Fruit fly (Drosophila melanogaster) whole organism, embryonic: ENCODE results near the gene Srr.

ENCODE experiments used
- Atf6 ChIP-seq: fragments of 200-800 bp; sonication (Bioruptor generic); IDR thresholded peaks from 2 replicates; pipeline ENCODE4 v1.3.6; 2022; ENCODE audit warnings: missing biosample characterization, missing genetic modification characterization
- CG10147 ChIP-seq: fragments of 200-800 bp; sonication (Bioruptor generic); optimal IDR thresholded peaks from 2 replicates; lab custom pipeline; 2019; ENCODE audit warnings: missing biosample characterization, mild to moderate bottlenecking, missing genetic modification characterization, moderate library complexity
- CG10565 ChIP-seq: fragments of 200-800 bp; sonication (Bioruptor generic); optimal IDR thresholded peaks from 3 replicates; lab custom pipeline; 2016; ENCODE audit warnings: missing biosample characterization, mild to moderate bottlenecking, missing genetic modification characterization
- CG12744 ChIP-seq: fragments of 200-800 bp; sonication (Bioruptor generic); optimal IDR thresholded peaks from 2 replicates; lab custom pipeline; 2016; ENCODE audit warnings: missing biosample characterization, missing genetic modification characterization
- CG13424 ChIP-seq: fragments of 200-800 bp; sonication (Bioruptor generic); optimal IDR thresholded peaks from 2 replicates; lab custom pipeline; 2019; ENCODE audit warnings: missing biosample characterization, mild to moderate bottlenecking, missing genetic modification characterization, moderate library complexity
- CG15479 ChIP-seq: fragments of 200-800 bp; sonication (Bioruptor generic); optimal IDR thresholded peaks from 3 replicates; lab custom pipeline; 2019; ENCODE audit warnings: missing biosample characterization, mild to moderate bottlenecking, missing genetic modification characterization, moderate library complexity
- CG1603 ChIP-seq: fragments of 200-800 bp; sonication (Bioruptor generic); optimal IDR thresholded peaks from 2 replicates; lab custom pipeline; 2019; ENCODE audit warnings: missing biosample characterization, mild to moderate bottlenecking, missing genetic modification characterization, moderate library complexity
- CG17186 ChIP-seq: fragments of 200-800 bp; sonication (Bioruptor generic); optimal IDR thresholded peaks from 3 replicates; lab custom pipeline; 2017; ENCODE audit warnings: missing biosample characterization, missing genetic modification reagents, missing genetic modification characterization
- CG17802 ChIP-seq: fragments of 200-800 bp; sonication (Bioruptor generic); optimal IDR thresholded peaks from 2 replicates; lab custom pipeline; 2018; ENCODE audit warnings: missing biosample characterization, mild to moderate bottlenecking, missing genetic modification characterization, moderate library complexity
- CG30403 ChIP-seq: fragments of 200-800 bp; sonication (Bioruptor generic); optimal IDR thresholded peaks from 3 replicates; lab custom pipeline; 2016; ENCODE audit warnings: missing biosample characterization, missing genetic modification characterization
- CG31365 ChIP-seq: fragments of 200-800 bp; sonication (Bioruptor generic); optimal IDR thresholded peaks from 2 replicates; lab custom pipeline; 2018; ENCODE audit warnings: missing biosample characterization, mild to moderate bottlenecking, missing genetic modification characterization
- CG31388 ChIP-seq: fragments of 200-800 bp; sonication (Bioruptor generic); optimal IDR thresholded peaks from 2 replicates; lab custom pipeline; 2016; ENCODE audit warnings: missing biosample characterization, missing genetic modification characterization
- CG3163 ChIP-seq: fragments of 200-800 bp; sonication (Bioruptor generic); optimal IDR thresholded peaks from 3 replicates; lab custom pipeline; 2016; ENCODE audit warnings: missing biosample characterization, missing genetic modification characterization
- CG4360 ChIP-seq: fragments of 200-800 bp; sonication (Bioruptor generic); IDR thresholded peaks from 2 replicates; pipeline ENCODE4 v1.3.6; 2022; ENCODE audit warnings: missing biosample characterization, missing genetic modification characterization
- CG4820 ChIP-seq: fragments of 200-800 bp; sonication (Bioruptor generic); optimal IDR thresholded peaks from 3 replicates; lab custom pipeline; 2016; ENCODE audit warnings: missing biosample characterization, missing genetic modification characterization
- CG6654 ChIP-seq: fragments of 200-800 bp; sonication (Bioruptor generic); optimal IDR thresholded peaks from 2 replicates; lab custom pipeline; 2017; ENCODE audit warnings: missing biosample characterization, mild to moderate bottlenecking, missing genetic modification characterization
- CG6683 ChIP-seq: fragments of 200-800 bp; sonication (Bioruptor generic); optimal IDR thresholded peaks from 2 replicates; lab custom pipeline; 2017; ENCODE audit warnings: missing biosample characterization, mild to moderate bottlenecking, missing genetic modification characterization, missing genetic modification reagents
- CG7928 ChIP-seq: fragments of 200-800 bp; sonication (Bioruptor generic); optimal IDR thresholded peaks from 2 replicates; lab custom pipeline; 2017; ENCODE audit warnings: missing biosample characterization, mild to moderate bottlenecking, missing genetic modification characterization
- CG8089 ChIP-seq: fragments of 200-800 bp; sonication (Bioruptor generic); optimal IDR thresholded peaks from 3 replicates; lab custom pipeline; 2016; ENCODE audit warnings: missing biosample characterization, missing genetic modification characterization
- CG8290 ChIP-seq, 3 experiments: fragments of 200-800 bp; sonication (Bioruptor generic); optimal IDR thresholded peaks; 2 replicates each; lab custom pipeline; 2016 to 2019; ENCODE audit warnings: missing biosample characterization in 3 of 3, missing genetic modification characterization in 3 of 3, mild to moderate bottlenecking in 2 of 3, moderate library complexity in 1 of 3
- CG9817 ChIP-seq: fragments of 200-800 bp; sonication (Bioruptor generic); optimal IDR thresholded peaks from 2 replicates; lab custom pipeline; 2018; ENCODE audit warnings: missing biosample characterization, mild to moderate bottlenecking, missing genetic modification characterization, moderate library complexity
- CoRest ChIP-seq: fragments of 200-800 bp; sonication (Bioruptor generic); optimal IDR thresholded peaks from 3 replicates; lab custom pipeline; 2018; ENCODE audit warnings: missing biosample characterization, mild to moderate bottlenecking, missing genetic modification characterization, moderate library complexity
- Doc3 ChIP-seq: fragments of 200-800 bp; sonication (Bioruptor generic); IDR thresholded peaks from 3 replicates; pipeline ENCODE4 v1.3.6; 2022; ENCODE audit warnings: missing biosample characterization, missing genetic modification characterization; ENCODE audit not compliant: partially characterized antibody
- Elba2 ChIP-seq: fragments of 200-800 bp; sonication (Bioruptor generic); optimal IDR thresholded peaks from 3 replicates; lab custom pipeline; 2016; ENCODE audit warnings: missing biosample characterization, missing genetic modification characterization
- Fer1 ChIP-seq: fragments of 200-800 bp; sonication (Bioruptor generic); optimal IDR thresholded peaks from 2 replicates; lab custom pipeline; 2017; ENCODE audit warnings: missing biosample characterization, mild to moderate bottlenecking, missing genetic modification characterization
- GATAe ChIP-seq: fragments of 200-800 bp; sonication (Bioruptor generic); conservative IDR thresholded peaks from 2 replicates; pipeline ENCODE4 v1.3.6; 2022; ENCODE audit warnings: missing biosample characterization, missing genetic modification characterization
- H2.0 ChIP-seq: fragments of 200-800 bp; sonication (Bioruptor generic); IDR thresholded peaks from 2 replicates; pipeline ENCODE4 v1.3.6; 2022; ENCODE audit warnings: missing biosample characterization, missing genetic modification characterization
- Hand ChIP-seq: fragments of 200-800 bp; sonication (Bioruptor generic); optimal IDR thresholded peaks from 2 replicates; lab custom pipeline; 2017; ENCODE audit warnings: mild to moderate bottlenecking, missing biosample characterization, missing genetic modification reagents, missing genetic modification characterization
- Hmr ChIP-seq: fragments of 200-800 bp; sonication (Bioruptor generic); optimal IDR thresholded peaks from 3 replicates; lab custom pipeline; 2017; ENCODE audit warnings: mild to moderate bottlenecking, missing biosample characterization, missing genetic modification reagents, missing genetic modification characterization
- MTF-1 ChIP-seq: fragments of 200-800 bp; sonication (Bioruptor generic); optimal IDR thresholded peaks from 2 replicates; lab custom pipeline; 2018; ENCODE audit warnings: missing biosample characterization, mild to moderate bottlenecking, missing genetic modification characterization, borderline replicate concordance
- Med ChIP-seq: fragments of 200-800 bp; sonication (Bioruptor generic); peaks from one replicate; lab custom pipeline; 2016; ENCODE audit warnings: missing biosample characterization, missing genetic modification characterization, mild to moderate bottlenecking, inconsistent platforms, moderate library complexity
- Neu2 ChIP-seq: fragments of 200-800 bp; sonication (Bioruptor generic); optimal IDR thresholded peaks from 3 replicates; lab custom pipeline; 2016; ENCODE audit warnings: missing biosample characterization, missing genetic modification characterization, borderline replicate concordance
- Ssrp ChIP-seq: fragments of 200-800 bp; sonication (Bioruptor generic); optimal IDR thresholded peaks from 2 replicates; lab custom pipeline; 2018; ENCODE audit warnings: missing biosample characterization, mild to moderate bottlenecking, missing genetic modification characterization, moderate library complexity
- ac ChIP-seq: fragments of 200-800 bp; sonication (Bioruptor generic); optimal IDR thresholded peaks from 3 replicates; lab custom pipeline; 2017; ENCODE audit warnings: missing biosample characterization, mild to moderate bottlenecking, missing genetic modification characterization
- bbx ChIP-seq: fragments of 200-800 bp; sonication (Bioruptor generic); IDR thresholded peaks from 2 replicates; pipeline ENCODE4 v1.3.6; 2022; ENCODE audit warnings: missing biosample characterization, missing genetic modification characterization; ENCODE audit not compliant: partially characterized antibody
- cas ChIP-seq: fragments of 200-800 bp; sonication (Bioruptor generic); IDR thresholded peaks from 2 replicates; pipeline ENCODE4 v1.3.6; 2022; ENCODE audit warnings: missing biosample characterization, missing genetic modification characterization
- corto ChIP-seq: fragments of 200-800 bp; sonication (Bioruptor generic); optimal IDR thresholded peaks from 2 replicates; lab custom pipeline; 2016; ENCODE audit warnings: missing biosample characterization, mild to moderate bottlenecking, missing genetic modification characterization, moderate library complexity
- da ChIP-seq: fragments of 200-800 bp; sonication (Bioruptor generic); optimal IDR thresholded peaks from 2 replicates; lab custom pipeline; 2016; ENCODE audit warnings: missing biosample characterization, missing genetic modification characterization
- danr ChIP-seq: fragments of 200-800 bp; sonication (Bioruptor generic); IDR thresholded peaks from 2 replicates; pipeline ENCODE4 v1.3.6; 2022; ENCODE audit warnings: missing biosample characterization, missing genetic modification characterization
- gt ChIP-seq: fragments of 200-800 bp; sonication (Bioruptor generic); IDR thresholded peaks from 2 replicates; pipeline ENCODE4 v1.3.6; 2022; ENCODE audit warnings: missing biosample characterization, missing genetic modification characterization
- kay ChIP-seq: fragments of 200-800 bp; sonication (Bioruptor generic); optimal IDR thresholded peaks from 2 replicates; lab custom pipeline; 2016; ENCODE audit warnings: missing biosample characterization, missing genetic modification characterization
- mam ChIP-seq: fragments of 200-800 bp; sonication (Bioruptor generic); optimal IDR thresholded peaks from 3 replicates; lab custom pipeline; 2016; ENCODE audit warnings: missing biosample characterization, missing genetic modification characterization
- onecut ChIP-seq: fragments of 200-800 bp; sonication (Bioruptor generic); IDR thresholded peaks from 2 replicates; pipeline ENCODE4 v1.3.6; 2022; ENCODE audit warnings: missing biosample characterization, missing genetic modification characterization
- otp ChIP-seq: fragments of 200-800 bp; sonication (Bioruptor generic); IDR thresholded peaks from 3 replicates; pipeline ENCODE4, ENCODE4 v1.3.6; 2022; ENCODE audit warnings: missing biosample characterization, missing genetic modification characterization
- scrt ChIP-seq: fragments of 200-800 bp; sonication (Bioruptor generic); optimal IDR thresholded peaks from 2 replicates; lab custom pipeline; 2018; ENCODE audit warnings: missing biosample characterization, mild to moderate bottlenecking, missing genetic modification characterization, moderate library complexity
- so ChIP-seq: fragments of 200-800 bp; sonication (Bioruptor generic); IDR thresholded peaks from 3 replicates; pipeline ENCODE4 v1.3.6; 2022; ENCODE audit warnings: missing biosample characterization, missing genetic modification characterization
- vvl ChIP-seq: fragments of 200-800 bp; sonication (Bioruptor generic); IDR thresholded peaks from 2 replicates; pipeline ENCODE4 v1.3.6; 2022; ENCODE audit warnings: missing biosample characterization, missing genetic modification characterization
- yki ChIP-seq: fragments of >200 bp; optimal IDR thresholded peaks from 3 replicates; lab custom pipeline; 2018
- zen2 ChIP-seq: fragments of 200-800 bp; sonication (Bioruptor generic); IDR thresholded peaks from 3 replicates; pipeline ENCODE4 v1.3.6; 2022; ENCODE audit warnings: missing biosample characterization, missing genetic modification characterization; ENCODE audit not compliant: partially characterized antibody

The Srr gene

dm6 chr3R:9393542-9394025 lies 28.4 kb downstream of the Srr start (continued):
- peak; percentile 74 for TF ChIP-seq onecut (GFP tag; lab: Robert Waterston, UW)
- TF ChIP-seq Hand (GFP tag; lab: Kevin White, UChicago): peak; percentile 19
- TF ChIP-seq CG4360 (GFP tag; lab: Robert Waterston, UW): peak; percentile 89
- TF ChIP-seq Doc3 (GFP tag; lab: Robert Waterston, UW): no peak
- peak; percentile 80 for TF ChIP-seq so (GFP tag; lab: Robert Waterston, UW)
- TF ChIP-seq Med: peak; percentile 84
- TF ChIP-seq CG4820: peak; percentile 58
- TF ChIP-seq Elba2 (GFP tag; lab: Kevin White, UChicago): no peak
- peak; percentile 71 for TF ChIP-seq CG13424 (tag; lab: Kevin White, UChicago)
- no peak for TF ChIP-seq CG31388 (GFP tag; lab: Kevin White, UChicago)
- no peak for TF ChIP-seq CG3163 (GFP tag; lab: Kevin White, UChicago)
- peak; percentile 34 for TF ChIP-seq CG17186 (GFP tag; lab: Kevin White, UChicago)
- no peak for TF ChIP-seq yki (lab: Kevin White, UChicago)
- peak; percentile 59 for TF ChIP-seq corto (GFP tag; lab: Kevin White, UChicago)
- TF ChIP-seq CoRest (tag; lab: Kevin White, UChicago): peak; percentile 76
- peak; percentile 42 for TF ChIP-seq CG6654 (GFP tag; lab: Kevin White, UChicago)
- no peak for TF ChIP-seq CG12744
- peak; percentile 67 for TF ChIP-seq Atf6 (GFP tag; lab: Robert Waterston, UW)
- no peak for TF ChIP-seq cas (GFP tag; lab: Robert Waterston, UW)
- TF ChIP-seq CG30403 (GFP tag; lab: Kevin White, UChicago): peak; percentile 59
- TF ChIP-seq CG31365 (tag; lab: Kevin White, UChicago): peak; percentile 46
- no peak for TF ChIP-seq CG15479 (GFP tag; lab: Kevin White, UChicago)
- peak; percentile 13 for TF ChIP-seq CG8089 (GFP tag; lab: Kevin White, UChicago)
- no peak for TF ChIP-seq CG10565 (GFP tag; lab: Kevin White, UChicago)
- peak; percentile 8 for TF ChIP-seq CG6683 (GFP tag; lab: Kevin White, UChicago)
- TF ChIP-seq mam: peak; percentile 32
- TF ChIP-seq CG8290 (GFP tag; optimal IDR thresholded peaks at IDR 0.05; lab: Kevin White, UChicago): peak; percentile 39
- peak; percentile 81 to 84 for TF ChIP-seq CG8290 (tag; optimal IDR thresholded peaks at IDR 0.05; lab: Kevin White, UChicago)
- peak; percentile 81 for TF ChIP-seq MTF-1 (GFP tag; lab: Kevin White, UChicago)
- peak; percentile 33 for TF ChIP-seq kay
- no peak for TF ChIP-seq da (GFP tag; lab: Kevin White, UChicago)
- peak; percentile 39 for TF ChIP-seq scrt (GFP tag; lab: Kevin White, UChicago)
- TF ChIP-seq H2.0 (GFP tag; lab: Robert Waterston, UW): peak; percentile 49; the same call in 1 of the 2 replicates
- no peak for TF ChIP-seq CG7928 (GFP tag; lab: Kevin White, UChicago)
- peak; percentile 70 for TF ChIP-seq Fer1 (GFP tag; lab: Kevin White, UChicago)
- 0 out of 2 replicates have a peak, but pooled peaks have one; percentile 18 for TF ChIP-seq bbx (GFP tag; lab: Robert Waterston, UW)
- TF ChIP-seq CG1603: peak; percentile 91
- no peak for TF ChIP-seq zen2 (GFP tag; lab: Robert Waterston, UW)
- TF ChIP-seq CG9817 (tag; lab: Kevin White, UChicago): peak; percentile 33
- TF ChIP-seq danr (GFP tag; lab: Robert Waterston, UW): no peak
- no peak for TF ChIP-seq Neu2 (GFP tag; lab: Kevin White, UChicago)
- peak; percentile 72 for TF ChIP-seq otp (GFP tag; lab: Robert Waterston, UW)
- peak; percentile 13 for TF ChIP-seq CG17802
- TF ChIP-seq Ssrp (tag; lab: Kevin White, UChicago): peak; percentile 70
- TF ChIP-seq GATAe (GFP tag; lab: Robert Waterston, UW): no peak
- peak; percentile 75 for TF ChIP-seq vvl (GFP tag; lab: Robert Waterston, UW)
- peak; percentile 58 for TF ChIP-seq CG10147 (GFP tag; lab: Kevin White, UChicago)
- no peak for TF ChIP-seq gt (GFP tag; lab: Robert Waterston, UW)
- TF ChIP-seq ac (GFP tag; lab: Kevin White, UChicago): peak; percentile 84
- TF ChIP-seq Hmr (GFP tag; lab: Kevin White, UChicago): peak; percentile 77
